Worm (Caenorhabditis elegans): ENCODE data around the gene Y97E10C.1.

DNA sequence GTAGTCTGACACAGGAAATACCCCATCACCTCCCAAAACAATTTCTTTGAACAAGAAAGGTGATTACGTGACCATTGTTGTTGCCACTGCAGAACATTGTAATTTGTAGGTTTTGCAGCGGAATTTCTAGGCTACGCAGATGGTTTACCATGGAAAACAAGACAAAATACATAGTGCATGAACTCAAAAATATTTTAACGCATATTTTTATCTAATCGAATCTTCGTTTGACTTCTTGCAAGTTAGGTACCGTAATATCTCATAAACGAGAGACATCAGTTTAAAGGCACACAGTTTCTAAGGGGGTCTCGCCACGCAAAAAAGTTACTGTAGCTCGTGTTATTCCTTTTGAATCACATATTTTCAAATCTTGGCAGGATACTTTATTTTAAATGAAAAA is 50.3 kb downstream of the Y97E10C.1 start:
- no peak for TF ChIP-seq nfya-1 (tag; optimal IDR thresholded peaks at IDR 0.05)
- TF ChIP-seq pha-4 (tag; optimal IDR thresholded peaks at IDR 0.05), result no peak
- no peak for TF ChIP-seq unc-55 (GFP tag; optimal IDR thresholded peaks at IDR 0.05)
- TF ChIP-seq unc-86 (tag; optimal IDR thresholded peaks at IDR 0.05), result no peak
